Worm (Caenorhabditis elegans) whole organism, L4 larva: ENCODE results near the gene cyp-25A1.

Source experiments
- D1046.2 ChIP-seq: fragments of 200-800 bp; sonication (Bioruptor generic); IDR thresholded peaks from 2 replicates; pipeline ENCODE4 v1.3.6; 2022; ENCODE audit warnings: missing genetic modification characterization, missing compliant biosample characterization
- F37D6.2 ChIP-seq: sonication (generic microtip); optimal IDR thresholded peaks from 2 replicates; lab custom pipeline; 2016; ENCODE audit warnings: mild to moderate bottlenecking, missing genetic modification characterization, missing compliant biosample characterization
- F49E8.2 ChIP-seq: sonication (generic microtip); optimal IDR thresholded peaks from 2 replicates; lab custom pipeline; 2016; ENCODE audit warnings: missing compliant biosample characterization, mild to moderate bottlenecking, missing genetic modification characterization, borderline replicate concordance
- T20F7.1 ChIP-seq: fragments of 200-800 bp; sonication (Bioruptor generic); optimal IDR thresholded peaks from 2 replicates; lab custom pipeline; 2018; ENCODE audit warnings: mild to moderate bottlenecking, missing genetic modification characterization, missing compliant biosample characterization
- Y48G9A.11 ChIP-seq: fragments of 200-800 bp; sonication (Bioruptor generic); IDR thresholded peaks from 2 replicates; pipeline ENCODE4 v1.3.6; 2022; ENCODE audit warnings: missing genetic modification reagents, missing genetic modification characterization, missing compliant biosample characterization
- Y5F2A.4 ChIP-seq: fragments of 200-800 bp; sonication (Bioruptor generic); optimal IDR thresholded peaks from 2 replicates; lab custom pipeline; 2018; ENCODE audit warnings: mild to moderate bottlenecking, missing genetic modification characterization, missing compliant biosample characterization
- Y75B8A.6 ChIP-seq: fragments of 200-800 bp; sonication (Bioruptor generic); IDR thresholded peaks from 2 replicates; pipeline ENCODE4 v1.3.6; 2022; ENCODE audit warnings: missing genetic modification reagents, missing genetic modification characterization, missing compliant biosample characterization
- ZK546.5 ChIP-seq, 2 experiments: sonication (generic microtip); optimal IDR thresholded peaks; 2 replicates each; lab custom pipeline; 2017; ENCODE audit warnings: missing biosample characterization in 2 of 2, missing genetic modification characterization in 2 of 2
- aha-1 ChIP-seq: fragments of 150-350 bp; peaks from one replicate; lab custom pipeline; 2014; ENCODE audit warnings: missing biosample characterization, missing genetic modification characterization
- ama-1 ChIP-seq: fragments of 150-350 bp; optimal IDR thresholded peaks from 2 replicates; lab custom pipeline; 2014; ENCODE audit warnings: inconsistent platforms, mixed read lengths
- arid-1 ChIP-seq: fragments of 200-800 bp; sonication (Bioruptor generic); conservative IDR thresholded peaks from 2 replicates; pipeline ENCODE4 v1.3.6; 2022; ENCODE audit warnings: missing genetic modification reagents, missing genetic modification characterization, missing compliant biosample characterization
- ceh-62 ChIP-seq: sonication (generic microtip); optimal IDR thresholded peaks from 2 replicates; lab custom pipeline; 2017; ENCODE audit warnings: missing biosample characterization, missing genetic modification characterization
- ces-1 ChIP-seq: fragments of 150-350 bp; sonication (generic microtip); optimal IDR thresholded peaks from 4 replicates; lab custom pipeline; 2014; ENCODE audit warnings: missing biosample characterization, missing genetic modification reagents, missing genetic modification characterization
- daf-12 ChIP-seq: fragments of 150-350 bp; optimal IDR thresholded peaks from 2 replicates; lab custom pipeline; 2014; ENCODE audit warnings: missing biosample characterization, missing genetic modification reagents, missing genetic modification characterization
- daf-16 ChIP-seq, 3 experiments: sonication (generic microtip); optimal IDR thresholded peaks; 2 replicates each; lab custom pipeline; 2016 to 2017; ENCODE audit warnings: missing genetic modification characterization in 3 of 3, missing genetic modification reagents in 3 of 3, mild to moderate bottlenecking in 2 of 3, missing compliant biosample characterization in 2 of 3, missing biosample characterization in 1 of 3, moderate library complexity in 1 of 3
- dmd-8 ChIP-seq: fragments of 200-800 bp; sonication (Bioruptor generic); IDR thresholded peaks from 2 replicates; pipeline ENCODE4 v1.3.6; 2022; ENCODE audit warnings: missing genetic modification characterization, missing compliant biosample characterization
- egl-27 ChIP-seq: sonication (generic microtip); optimal IDR thresholded peaks from 3 replicates; lab custom pipeline; 2017; ENCODE audit warnings: missing biosample characterization, missing genetic modification reagents, missing genetic modification characterization
- egl-43 ChIP-seq: fragments of 200-800 bp; sonication (Bioruptor generic); IDR thresholded peaks from 2 replicates; pipeline ENCODE4 v1.3.6; 2022; ENCODE audit warnings: missing genetic modification reagents, missing genetic modification characterization, missing compliant biosample characterization
- gei-8 ChIP-seq: fragments of 200-800 bp; sonication (Bioruptor generic); optimal IDR thresholded peaks from 2 replicates; lab custom pipeline; 2018; ENCODE audit warnings: mild to moderate bottlenecking, missing genetic modification characterization, missing compliant biosample characterization
- hif-1 ChIP-seq, 2 experiments: sonication (generic microtip); optimal IDR thresholded peaks; 2 replicates each; lab custom pipeline; 2016 to 2017; ENCODE audit warnings: missing compliant biosample characterization in 2 of 2, missing genetic modification characterization in 2 of 2, missing genetic modification reagents in 2 of 2, missing genotype in 2 of 2, mild to moderate bottlenecking in 1 of 2
- lin-29 ChIP-seq: fragments of 200-800 bp; sonication (Bioruptor generic); IDR thresholded peaks from 2 replicates; pipeline ENCODE4 v1.3.6; 2022; ENCODE audit warnings: missing genetic modification reagents, missing genetic modification characterization, missing compliant biosample characterization
- lin-38 ChIP-seq: fragments of 200-800 bp; sonication (Bioruptor generic); IDR thresholded peaks from 2 replicates; pipeline ENCODE4 v1.3.6; 2022; ENCODE audit warnings: missing genetic modification reagents, missing genetic modification characterization, missing compliant biosample characterization
- lir-3 ChIP-seq: sonication (generic microtip); optimal IDR thresholded peaks from 2 replicates; lab custom pipeline; 2016; ENCODE audit warnings: mild to moderate bottlenecking, missing genetic modification characterization, missing compliant biosample characterization
- lsy-2 ChIP-seq, 2 experiments: fragments of 150-350 bp in 1 of 2; sonication (generic microtip) in 1 of 2; optimal IDR thresholded peaks; 2 replicates each; lab custom pipeline; 2014 to 2017; ENCODE audit warnings: missing biosample characterization in 2 of 2, missing genetic modification characterization in 2 of 2
- madf-9 ChIP-seq: fragments of 200-800 bp; sonication (Bioruptor generic); conservative IDR thresholded peaks from 2 replicates; pipeline ENCODE4 v1.3.6; 2022; ENCODE audit warnings: missing genetic modification reagents, missing genetic modification characterization, missing compliant biosample characterization
- nhr-10 ChIP-seq: fragments of 150-350 bp; optimal IDR thresholded peaks from 2 replicates; lab custom pipeline; 2014; ENCODE audit warnings: missing biosample characterization, missing genetic modification characterization
- nhr-102 ChIP-seq: sonication (generic microtip); optimal IDR thresholded peaks from 2 replicates; lab custom pipeline; 2016; ENCODE audit warnings: mild to moderate bottlenecking, missing genetic modification characterization, moderate library complexity, missing compliant biosample characterization
- php-3 ChIP-seq: fragments of 200-800 bp; sonication (Bioruptor generic); IDR thresholded peaks from 2 replicates; pipeline ENCODE4 v1.3.6; 2022; ENCODE audit warnings: missing genetic modification reagents, missing genetic modification characterization, missing compliant biosample characterization
- pqm-1 ChIP-seq: sonication (generic microtip); optimal IDR thresholded peaks from 2 replicates; lab custom pipeline; 2017; ENCODE audit warnings: missing biosample characterization, missing genetic modification characterization
- rbr-2 ChIP-seq: sonication (generic microtip); optimal IDR thresholded peaks from 2 replicates; lab custom pipeline; 2016; ENCODE audit warnings: missing genotype, missing genetic modification characterization, missing compliant biosample characterization
- saeg-2 ChIP-seq: fragments of 200-800 bp; sonication (Bioruptor generic); IDR thresholded peaks from 2 replicates; pipeline ENCODE4 v1.3.6; 2022; ENCODE audit warnings: missing genetic modification reagents, missing genetic modification characterization, missing compliant biosample characterization
- skn-1 ChIP-seq: fragments of 150-350 bp; optimal IDR thresholded peaks from 2 replicates; lab custom pipeline; 2014; ENCODE audit warnings: missing biosample characterization, missing genetic modification characterization
- snpc-1.2 ChIP-seq: fragments of 200-800 bp; sonication (Bioruptor generic); IDR thresholded peaks from 2 replicates; pipeline ENCODE4 v1.3.6; 2022; ENCODE audit warnings: missing genetic modification reagents, missing genetic modification characterization, missing compliant biosample characterization
- snpc-4 ChIP-seq: fragments of 150-350 bp; optimal IDR thresholded peaks from 2 replicates; lab custom pipeline; 2014; ENCODE audit warnings: missing biosample characterization, missing genetic modification characterization
- tag-97 ChIP-seq: fragments of 200-800 bp; sonication (Bioruptor generic); IDR thresholded peaks from 2 replicates; pipeline ENCODE4 v1.3.6; 2022; ENCODE audit warnings: missing genetic modification characterization, missing compliant biosample characterization
- unc-39 ChIP-seq: sonication (generic microtip); optimal IDR thresholded peaks from 2 replicates; lab custom pipeline; 2017; ENCODE audit warnings: missing biosample characterization, missing genetic modification characterization
- vab-7 ChIP-seq: fragments of 200-800 bp; sonication (Bioruptor generic); IDR thresholded peaks from 2 replicates; pipeline ENCODE4 v1.3.6; 2022; ENCODE audit warnings: missing genetic modification reagents, missing genetic modification characterization, missing compliant biosample characterization
- zfp-3 ChIP-seq: fragments of 200-800 bp; sonication (Bioruptor generic); conservative IDR thresholded peaks from 2 replicates; pipeline ENCODE4 v1.3.6; 2022; ENCODE audit warnings: missing genetic modification reagents, missing genetic modification characterization, missing compliant biosample characterization
- zip-11 ChIP-seq: fragments of 200-800 bp; sonication (Bioruptor generic); IDR thresholded peaks from 2 replicates; pipeline ENCODE4 v1.3.6; 2022; ENCODE audit warnings: missing genetic modification characterization, missing compliant biosample characterization
- zip-2 ChIP-seq: fragments of 150-350 bp; optimal IDR thresholded peaks from 2 replicates; lab custom pipeline; 2014; ENCODE audit warnings: missing biosample characterization, missing genetic modification characterization
- ztf-11 ChIP-seq: fragments of 150-350 bp; optimal IDR thresholded peaks from 2 replicates; lab custom pipeline; 2014; ENCODE audit warnings: missing biosample characterization, missing genetic modification characterization
- ztf-7 ChIP-seq: fragments of 150-350 bp; optimal IDR thresholded peaks from 2 replicates; lab custom pipeline; 2014; ENCODE audit warnings: missing biosample characterization, missing genetic modification characterization

The cyp-25A1 gene

ce11 chrIII:3863814-3864507 is 31.6 kb downstream of the cyp-25A1 start, which contains the start of gene acs-19 (continued):
- TF ChIP-seq egl-27 (no peak), lsy-2 (tag; optimal IDR thresholded peaks at IDR 0.05; lab: Kevin White, UChicago) (peak in 1 of 2 experiments; percentile 34), lir-3 (tag; lab: Kevin White, UChicago) (no peak), ceh-62 (tag; lab: Kevin White, UChicago) (no peak), D1046.2 (GFP tag; lab: Robert Waterston, UW) (no peak), aha-1 (tag; lab: Kevin White, UChicago) (peak; percentile 95), zip-11 (GFP tag; lab: Robert Waterston, UW) (no peak), zip-2 (tag; lab: Kevin White, UChicago) (no peak), madf-9 (no peak), nhr-102 (tag; lab: Kevin White, UChicago) (no peak), dmd-8 (no peak), egl-43 (GFP tag; lab: Robert Waterston, UW) (no peak), rbr-2 (tag; lab: Kevin White, UChicago) (peak; percentile 9), tag-97 (GFP tag; lab: Robert Waterston, UW) (no peak), pqm-1 (no peak), daf-12 (tag; lab: Kevin White, UChicago) (no peak), skn-1 (tag; lab: Kevin White, UChicago) (no peak), F49E8.2 (tag; lab: Kevin White, UChicago) (no peak), vab-7 (GFP tag; lab: Robert Waterston, UW) (no peak), ama-1 (lab: Kevin White, UChicago) (no peak), T20F7.1 (GFP tag; lab: Kevin White, UChicago) (no peak), gei-8 (GFP tag; lab: Kevin White, UChicago) (peak; percentile 7), F37D6.2 (tag; lab: Kevin White, UChicago) (no peak), nhr-10 (tag; lab: Kevin White, UChicago) (no peak), hif-1 (tag; optimal IDR thresholded peaks at IDR 0.05; lab: Kevin White, UChicago) (peak in 1 of 2 experiments; percentile 30), Y48G9A.11 (GFP tag; lab: Robert Waterston, UW) (0 out of 2 replicates have a peak, but pooled peaks have one; percentile 25), ces-1 (GFP tag; lab: Kevin White, UChicago) (peak; percentile 87), zfp-3 (GFP tag; lab: Robert Waterston, UW) (0 out of 2 replicates have a peak, but pooled peaks have one; percentile 19), Y5F2A.4 (GFP tag; lab: Kevin White, UChicago) (no peak), ztf-7 (no peak), snpc-4 (tag; lab: Kevin White, UChicago) (no peak), ZK546.5 (tag; optimal IDR thresholded peaks at IDR 0.05; lab: Kevin White, UChicago) (no peak), lin-29 (GFP tag; lab: Robert Waterston, UW) (no peak), saeg-2 (GFP tag; lab: Robert Waterston, UW) (no peak), unc-39 (tag; lab: Kevin White, UChicago) (no peak), snpc-1.2 (no peak), Y75B8A.6 (no peak), lin-38 (GFP tag; lab: Robert Waterston, UW) (no peak), arid-1 (GFP tag; lab: Robert Waterston, UW) (no peak), daf-16 (GFP tag; optimal IDR thresholded peaks at IDR 0.05; lab: Kevin White, UChicago) (no peak), daf-16 (tag; optimal IDR thresholded peaks at IDR 0.05; lab: Kevin White, UChicago) (peak; percentile 4), php-3 (GFP tag; lab: Robert Waterston, UW) (no peak), ztf-11 (tag; lab: Kevin White, UChicago) (no peak)
